Worm (Caenorhabditis elegans) whole organism, early embryonic: ENCODE results near the gene C47E8.9.

Experiments used
- B0310.2 ChIP-seq: sonication (generic microtip); optimal IDR thresholded peaks from 2 replicates; lab custom pipeline; 2016; ENCODE audit warnings: mild to moderate bottlenecking, missing genetic modification characterization, missing compliant biosample characterization
- F13C5.2 ChIP-seq: sonication (generic microtip); optimal IDR thresholded peaks from 2 replicates; lab custom pipeline; 2017; ENCODE audit warnings: mild to moderate bottlenecking, missing genetic modification characterization, inconsistent platforms, missing compliant biosample characterization
- ama-1 ChIP-seq: fragments of 150-350 bp; optimal IDR thresholded peaks from 2 replicates; lab custom pipeline; 2014
- ets-7 ChIP-seq: sonication (generic microtip); optimal IDR thresholded peaks from 2 replicates; lab custom pipeline; 2016; ENCODE audit warnings: missing genotype, missing genetic modification characterization, missing compliant biosample characterization
- flt-1 ChIP-seq: fragments of 200-800 bp; sonication (Bioruptor generic); IDR thresholded peaks from 2 replicates; pipeline ENCODE4 v1.3.6; 2022; ENCODE audit warnings: missing genetic modification characterization, missing compliant biosample characterization
- hnd-1 ChIP-seq: sonication (generic microtip); optimal IDR thresholded peaks from 2 replicates; lab custom pipeline; 2016; ENCODE audit warnings: missing genetic modification characterization, missing compliant biosample characterization
- scrt-1 ChIP-seq: fragments of 200-800 bp; sonication (Bioruptor generic); IDR thresholded peaks from 2 replicates; pipeline ENCODE4 v1.3.6; 2022; ENCODE audit warnings: missing genetic modification characterization, missing compliant biosample characterization
- tbx-11 ChIP-seq: fragments of 200-800 bp; sonication (Bioruptor generic); IDR thresholded peaks from 2 replicates; pipeline ENCODE4 v1.3.6; 2022; ENCODE audit warnings: missing genetic modification characterization, missing compliant biosample characterization
- tra-4 ChIP-seq: sonication (generic microtip); optimal IDR thresholded peaks from 2 replicates; lab custom pipeline; 2017; ENCODE audit warnings: missing genetic modification characterization, missing compliant biosample characterization

DNA sequence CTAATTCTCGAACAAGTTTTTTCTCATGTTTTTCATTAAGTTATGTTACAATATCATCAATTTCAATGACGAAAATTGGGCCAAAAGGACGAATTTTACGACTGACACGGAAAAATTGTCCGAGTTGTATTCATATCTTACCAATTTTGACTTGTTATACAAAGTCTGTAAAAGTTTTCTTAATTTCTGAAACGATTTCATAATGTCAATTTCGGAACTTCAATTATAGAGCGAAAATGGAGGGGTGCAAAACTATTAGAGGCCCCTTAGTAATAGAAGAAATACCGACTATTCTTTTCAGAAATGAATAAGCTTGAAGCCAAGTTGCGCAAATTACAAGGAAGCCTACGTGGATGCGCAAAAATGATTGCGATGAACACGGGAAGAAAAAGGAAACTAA lies 31.5 kb upstream of the C47E8.9 start, which contains the start of gene F43D2.3:
- TF ChIP-seq B0310.2 (tag; lab: Kevin White, UChicago) = no peak
- TF ChIP-seq F13C5.2 (tag; lab: Kevin White, UChicago) = no peak
- no peak for TF ChIP-seq tbx-11
- no peak for TF ChIP-seq hnd-1 (tag; lab: Kevin White, UChicago)
- no peak for TF ChIP-seq ama-1 (lab: Kevin White, UChicago)
- TF ChIP-seq tra-4 = no peak
- no peak for TF ChIP-seq ets-7 (tag; lab: Kevin White, UChicago)
- no peak for TF ChIP-seq scrt-1 (GFP tag; lab: Robert Waterston, UW)
- no peak for TF ChIP-seq flt-1 (GFP tag; lab: Robert Waterston, UW)
